Worm (Caenorhabditis elegans) whole organism, midembryonic: ENCODE results near the gene melo-1.

Source experiments
- T22C8.4 ChIP-seq: fragments of 200-800 bp; sonication (Bioruptor generic); IDR thresholded peaks from 2 replicates; pipeline ENCODE4 v1.3.6; 2022; ENCODE audit warnings: missing genetic modification characterization, missing compliant biosample characterization
- cog-1 ChIP-seq: sonication (generic microtip); optimal IDR thresholded peaks from 2 replicates; lab custom pipeline; 2016; ENCODE audit warnings: missing genetic modification characterization, missing compliant biosample characterization
- flt-1 ChIP-seq: fragments of 200-800 bp; sonication (Bioruptor generic); IDR thresholded peaks from 2 replicates; pipeline ENCODE4 v1.3.6; 2022; ENCODE audit warnings: missing genetic modification characterization, missing compliant biosample characterization
- klf-2 ChIP-seq: fragments of 200-800 bp; sonication (Bioruptor generic); conservative IDR thresholded peaks from 2 replicates; pipeline ENCODE4 v1.3.6; 2022; ENCODE audit warnings: missing genetic modification reagents, missing genetic modification characterization, missing compliant biosample characterization
- med-1 ChIP-seq: sonication (generic microtip); optimal IDR thresholded peaks from 2 replicates; lab custom pipeline; 2017; ENCODE audit warnings: missing genetic modification characterization, mild to moderate bottlenecking, missing compliant biosample characterization, antibody characterized with exemption, missing genetic modification reagents; ENCODE audit not compliant: insufficient read depth
- ref-1 ChIP-seq: fragments of 200-800 bp; sonication (Bioruptor generic); conservative IDR thresholded peaks from 2 replicates; pipeline ENCODE4 v1.3.6; 2022; ENCODE audit warnings: missing genetic modification reagents, missing genetic modification characterization, missing compliant biosample characterization
- tab-1 ChIP-seq: fragments of 200-800 bp; sonication (Bioruptor generic); IDR thresholded peaks from 2 replicates; pipeline ENCODE4 v1.3.6; 2022; ENCODE audit warnings: missing genetic modification characterization, missing compliant biosample characterization
- ztf-23 ChIP-seq: fragments of 200-800 bp; sonication (Bioruptor generic); IDR thresholded peaks from 2 replicates; pipeline ENCODE4 v1.3.6; 2022; ENCODE audit warnings: missing genetic modification reagents, missing genetic modification characterization, missing compliant biosample characterization
- ztf-29 ChIP-seq: fragments of 200-800 bp; sonication (Bioruptor generic); IDR thresholded peaks from 2 replicates; pipeline ENCODE4 v1.3.6; 2022; ENCODE audit warnings: missing genetic modification reagents, missing genetic modification characterization, missing compliant biosample characterization

melo-1 gene

ce11 chrIV:14836885-14837284 lies 50.1 kb downstream of the melo-1 start, which contains the start of gene Y57G11C.22:
TSS of gene Y57G11C.22 (plus strand) at chrIV:14837211.
- TF ChIP-seq cog-1 (tag; lab: Kevin White, UChicago) (no peak), flt-1 (GFP tag; lab: Robert Waterston, UW) (no peak), ztf-29 (no peak), ref-1 (no peak), klf-2 (GFP tag; lab: Robert Waterston, UW) (no peak), T22C8.4 (GFP tag; lab: Robert Waterston, UW) (no peak), med-1 (GFP tag; lab: Kevin White, UChicago) (no peak), tab-1 (GFP tag; lab: Robert Waterston, UW) (no peak), ztf-23 (GFP tag; lab: Robert Waterston, UW) (no peak)

ce11 chrIV:14838095-14838494 lies 51.3 kb downstream of the melo-1 start:
- TF ChIP-seq ztf-23 (GFP tag; lab: Robert Waterston, UW), result peak; percentile 89
- TF ChIP-seq med-1 (GFP tag; lab: Kevin White, UChicago), result peak; percentile 34
- TF ChIP-seq ref-1, result no peak; the same call in 1 of the 2 replicates
- peak; percentile 92 for TF ChIP-seq flt-1 (GFP tag; lab: Robert Waterston, UW)
- TF ChIP-seq tab-1 (GFP tag; lab: Robert Waterston, UW), result peak; percentile 89
- TF ChIP-seq klf-2 (GFP tag; lab: Robert Waterston, UW), result peak; percentile 82
- TF ChIP-seq T22C8.4 (GFP tag; lab: Robert Waterston, UW), result peak; percentile 91
- TF ChIP-seq cog-1 (tag; lab: Kevin White, UChicago), result peak; percentile 85
- TF ChIP-seq ztf-29, result peak; percentile 89
